Worm (Caenorhabditis elegans) whole organism, L3 larva: Measurements from ENCODE around the gene F17C11.11.

Source experiments
- ama-1 ChIP-seq: fragments of 150-350 bp; optimal IDR thresholded peaks from 2 replicates; lab custom pipeline; 2018
- ceh-16 ChIP-seq: sonication (generic microtip); optimal IDR thresholded peaks from 2 replicates; lab custom pipeline; 2017; ENCODE audit warnings: missing biosample characterization, missing genetic modification characterization
- ceh-28 ChIP-seq: fragments of 150-350 bp; optimal IDR thresholded peaks from 2 replicates; lab custom pipeline; 2014; ENCODE audit warnings: missing biosample characterization, missing genetic modification reagents, missing genetic modification characterization
- ceh-9 ChIP-seq: sonication (generic microtip); optimal IDR thresholded peaks from 2 replicates; lab custom pipeline; 2018; ENCODE audit warnings: missing biosample characterization, missing genetic modification characterization
- egl-27 ChIP-seq: sonication (generic microtip); optimal IDR thresholded peaks from 4 replicates; lab custom pipeline; 2017; ENCODE audit warnings: missing biosample characterization, missing genetic modification reagents, missing genetic modification characterization
- egl-5 ChIP-seq: fragments of 150-350 bp; optimal IDR thresholded peaks from 2 replicates; lab custom pipeline; 2017; ENCODE audit warnings: missing biosample characterization, missing genetic modification reagents, missing genetic modification characterization, inconsistent platforms
- elt-1 ChIP-seq: fragments of 150-350 bp; optimal IDR thresholded peaks from 2 replicates; lab custom pipeline; 2014; ENCODE audit warnings: missing biosample characterization, missing genetic modification characterization
- elt-2 ChIP-seq: sonication (generic microtip); optimal IDR thresholded peaks from 2 replicates; lab custom pipeline; 2016; ENCODE audit warnings: missing genetic modification reagents, mild to moderate bottlenecking, missing genetic modification characterization, missing compliant biosample characterization
- elt-3 ChIP-seq, 3 experiments: fragments of 150-350 bp in 1 of 3; sonication (generic microtip) in 2 of 3; optimal IDR thresholded peaks; 2 replicates in 2 of 3; 4 replicates in 1 of 3; lab custom pipeline; 2014 to 2017; ENCODE audit warnings: missing biosample characterization in 3 of 3, missing genetic modification characterization in 3 of 3
- eor-1 ChIP-seq, 2 experiments: fragments of 150-350 bp; optimal IDR thresholded peaks; 2 replicates each; lab custom pipeline; 2014 to 2018; ENCODE audit warnings: missing biosample characterization in 2 of 2, missing genetic modification characterization in 2 of 2
- fkh-10 ChIP-seq: sonication (generic microtip); optimal IDR thresholded peaks from 2 replicates; lab custom pipeline; 2017; ENCODE audit warnings: missing biosample characterization, missing genetic modification reagents, missing genetic modification characterization
- hmg-11 ChIP-seq: sonication (generic microtip); optimal IDR thresholded peaks from 2 replicates; lab custom pipeline; 2016; ENCODE audit warnings: missing genetic modification characterization, missing compliant biosample characterization
- jun-1 ChIP-seq: fragments of 150-350 bp; optimal IDR thresholded peaks from 2 replicates; lab custom pipeline; 2014; ENCODE audit warnings: missing biosample characterization, missing genetic modification reagents, missing genetic modification characterization
- lin-15B ChIP-seq: fragments of 150-350 bp; optimal IDR thresholded peaks from 2 replicates; lab custom pipeline; 2014; ENCODE audit warnings: missing biosample characterization, missing genetic modification characterization
- lin-39 ChIP-seq: fragments of 150-350 bp; optimal IDR thresholded peaks from 2 replicates; lab custom pipeline; 2018; ENCODE audit warnings: missing biosample characterization, missing genetic modification reagents, missing genetic modification characterization
- lsy-12 ChIP-seq: sonication (generic microtip); optimal IDR thresholded peaks from 2 replicates; lab custom pipeline; 2016; ENCODE audit warnings: mild to moderate bottlenecking, missing genetic modification characterization, missing compliant biosample characterization
- mdl-1 ChIP-seq: fragments of 150-350 bp; optimal IDR thresholded peaks from 2 replicates; lab custom pipeline; 2014; ENCODE audit warnings: missing biosample characterization, missing genetic modification characterization
- mml-1 ChIP-seq: fragments of 150-350 bp; sonication (generic microtip); optimal IDR thresholded peaks from 3 replicates; lab custom pipeline; 2014; ENCODE audit warnings: missing biosample characterization, missing genetic modification characterization
- nfya-1 ChIP-seq: sonication (generic microtip); optimal IDR thresholded peaks from 2 replicates; lab custom pipeline; 2017; ENCODE audit warnings: missing genetic modification characterization, mild to moderate bottlenecking, missing compliant biosample characterization, antibody characterized with exemption, moderate library complexity; ENCODE audit not compliant: insufficient read depth
- nhr-11 ChIP-seq: fragments of 150-350 bp; optimal IDR thresholded peaks from 2 replicates; lab custom pipeline; 2014; ENCODE audit warnings: missing biosample characterization, missing genetic modification characterization
- nhr-12 ChIP-seq: fragments of 150-350 bp; optimal IDR thresholded peaks from 2 replicates; lab custom pipeline; 2014; ENCODE audit warnings: missing biosample characterization, missing genetic modification characterization
- nhr-237 ChIP-seq: fragments of 150-350 bp; optimal IDR thresholded peaks from 2 replicates; lab custom pipeline; 2014; ENCODE audit warnings: missing biosample characterization, missing genetic modification characterization
- nhr-25 ChIP-seq: sonication (generic microtip); optimal IDR thresholded peaks from 2 replicates; lab custom pipeline; 2017; ENCODE audit warnings: missing biosample characterization, missing genetic modification characterization
- nhr-28 ChIP-seq: fragments of 150-350 bp; optimal IDR thresholded peaks from 2 replicates; lab custom pipeline; 2014; ENCODE audit warnings: missing biosample characterization, missing genetic modification characterization
- nhr-43 ChIP-seq: sonication (generic microtip); optimal IDR thresholded peaks from 2 replicates; lab custom pipeline; 2016; ENCODE audit warnings: mild to moderate bottlenecking, missing genetic modification characterization, missing compliant biosample characterization; ENCODE audit not compliant: poor library complexity, severe bottlenecking
- nhr-67 ChIP-seq: fragments of 150-350 bp; optimal IDR thresholded peaks from 2 replicates; lab custom pipeline; 2014; ENCODE audit warnings: missing biosample characterization, missing genetic modification characterization
- nhr-76 ChIP-seq: fragments of 150-350 bp; sonication (generic microtip); optimal IDR thresholded peaks from 5 replicates; lab custom pipeline; 2014; ENCODE audit warnings: missing biosample characterization, missing genetic modification characterization
- nhr-77 ChIP-seq: fragments of 150-350 bp; optimal IDR thresholded peaks from 2 replicates; lab custom pipeline; 2014; ENCODE audit warnings: missing biosample characterization, missing genetic modification characterization
- pha-4 ChIP-seq: fragments of 150-350 bp; optimal IDR thresholded peaks from 2 replicates; lab custom pipeline; 2014; ENCODE audit warnings: missing biosample characterization, missing genetic modification reagents, missing genetic modification characterization
- pqm-1 ChIP-seq: fragments of 150-350 bp; optimal IDR thresholded peaks from 2 replicates; lab custom pipeline; 2017; ENCODE audit warnings: missing biosample characterization, missing genetic modification characterization, inconsistent platforms
- sea-2 ChIP-seq: fragments of 150-350 bp; sonication (generic microtip); optimal IDR thresholded peaks from 4 replicates; lab custom pipeline; 2014; ENCODE audit warnings: missing biosample characterization, missing genetic modification reagents, missing genetic modification characterization
- snpc-4 ChIP-seq: fragments of 150-350 bp; optimal IDR thresholded peaks from 2 replicates; lab custom pipeline; 2014; ENCODE audit warnings: missing biosample characterization, missing genetic modification characterization
- tbx-2 ChIP-seq: sonication (generic microtip); optimal IDR thresholded peaks from 2 replicates; lab custom pipeline; 2016; ENCODE audit warnings: mild to moderate bottlenecking, missing genetic modification characterization, missing compliant biosample characterization
- unc-39 ChIP-seq: sonication (generic microtip); optimal IDR thresholded peaks from 4 replicates; lab custom pipeline; 2017; ENCODE audit warnings: missing biosample characterization, missing genetic modification characterization
- ztf-4 ChIP-seq: fragments of 150-350 bp; optimal IDR thresholded peaks from 2 replicates; lab custom pipeline; 2014; ENCODE audit warnings: missing biosample characterization, missing genetic modification characterization

F17C11.11 gene

DNA sequence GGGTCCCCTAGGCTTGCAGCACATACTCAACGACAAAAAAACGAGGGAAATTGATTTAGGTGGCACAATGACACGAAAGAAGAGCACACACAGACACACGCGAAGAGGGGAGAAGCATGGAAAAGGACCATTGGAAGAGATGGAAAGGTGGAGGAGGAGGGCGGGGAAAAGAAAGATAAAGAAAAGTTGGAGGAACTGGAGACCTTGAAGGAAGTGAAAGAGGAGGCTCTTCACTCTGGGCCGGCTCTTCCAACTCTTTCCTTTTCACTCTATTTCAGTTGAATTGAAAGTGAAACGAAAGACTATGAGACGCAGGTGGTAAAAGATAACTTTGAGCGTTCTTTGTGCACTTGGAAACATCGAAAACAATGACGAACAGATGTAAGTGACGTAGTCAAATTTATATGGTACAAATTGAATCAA, 22.8 kb upstream of the F17C11.11 start:
- TF ChIP-seq pha-4 (peak; percentile 34), snpc-4 (tag; lab: Kevin White, UChicago) (peak; percentile 42), nhr-67 (tag; lab: Kevin White, UChicago) (no peak), ceh-16 (tag; lab: Kevin White, UChicago) (no peak), nhr-237 (no peak), tbx-2 (tag; lab: Kevin White, UChicago) (peak; percentile 59), nhr-12 (tag; lab: Kevin White, UChicago) (no peak), nhr-76 (tag; lab: Kevin White, UChicago) (no peak), lsy-12 (peak; percentile 43), unc-39 (tag; lab: Kevin White, UChicago) (no peak), hmg-11 (peak; percentile 81), nhr-77 (tag; lab: Kevin White, UChicago) (no peak), nhr-11 (tag; lab: Kevin White, UChicago) (peak; percentile 51), jun-1 (tag; lab: Kevin White, UChicago) (peak; percentile 52), ama-1 (lab: Kevin White, UChicago) (peak; percentile 60), fkh-10 (GFP tag; lab: Kevin White, UChicago) (peak; percentile 67), lin-39 (tag; lab: Kevin White, UChicago) (peak; percentile 56), elt-2 (tag; lab: Kevin White, UChicago) (peak; percentile 27), nfya-1 (peak; percentile 73), ceh-28 (tag; lab: Kevin White, UChicago) (peak; percentile 32), egl-27 (tag; lab: Kevin White, UChicago) (no peak), egl-5 (tag; lab: Kevin White, UChicago) (peak; percentile 76), elt-1 (no peak), mdl-1 (no peak), pqm-1 (tag; lab: Kevin White, UChicago) (peak; percentile 20)

DNA sequence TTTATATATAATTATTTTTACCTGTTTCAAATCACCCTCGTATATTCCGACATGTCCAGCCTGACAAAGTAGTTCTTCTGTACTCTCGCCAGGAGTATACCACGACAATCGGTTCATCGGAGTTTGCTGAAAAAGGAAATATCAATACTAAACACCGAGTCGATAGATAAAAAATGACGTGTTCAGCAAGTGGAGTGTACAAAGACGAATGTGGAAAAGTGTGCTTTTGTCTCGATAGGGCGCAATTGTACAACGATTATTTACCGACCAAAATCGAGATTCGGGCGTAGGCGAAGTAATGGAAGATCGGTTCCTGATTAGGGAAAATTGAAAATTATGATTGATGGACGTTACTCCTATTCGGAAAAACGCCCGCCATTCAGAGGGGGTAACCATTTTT, 21.9 kb upstream of the F17C11.11 start, which contains the start of gene vps-36:
TSS of gene vps-36 (minus strand) at position 126 of the 400 bp plus-strand sequence.
- TF ChIP-seq ztf-4 (no peak), lin-15B (peak; percentile 21), pha-4 (peak; percentile 74), pqm-1 (tag; lab: Kevin White, UChicago) (peak; percentile 59), elt-2 (tag; lab: Kevin White, UChicago) (peak; percentile 65)

DNA sequence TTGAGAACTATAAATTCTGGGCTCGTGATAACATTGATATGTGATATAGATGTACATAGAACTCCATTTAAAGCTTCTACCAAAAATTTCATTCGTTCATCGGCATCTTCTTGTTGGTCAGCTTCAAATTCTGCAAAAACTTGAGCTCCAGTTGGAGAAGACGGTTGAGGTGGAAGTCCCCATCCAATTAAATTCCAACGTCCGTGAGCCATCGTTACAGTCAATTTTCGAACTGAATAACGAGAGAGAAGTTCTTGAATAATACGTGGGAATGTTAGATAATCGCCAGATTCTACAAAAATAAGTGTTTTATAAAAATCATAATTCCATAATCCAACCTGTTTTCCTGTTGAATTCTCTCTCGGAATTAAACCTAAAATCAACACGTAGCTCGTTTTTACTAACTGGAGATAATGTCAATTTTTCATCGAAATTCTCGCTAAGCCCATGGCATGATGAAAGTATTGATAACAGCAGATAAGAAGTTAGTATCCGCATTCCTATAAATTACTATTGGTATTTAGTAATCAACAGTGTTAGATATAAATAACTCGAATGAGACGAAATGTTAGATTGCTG, 19.8 kb upstream of the F17C11.11 start, which contains the start of gene pigt-1:
TSS of gene pigt-1 (minus strand) at position 500 of the 579 bp plus-strand sequence.
- TF ChIP-seq nhr-43 (peak; percentile 28), ceh-9 (no peak), unc-39 (tag; lab: Kevin White, UChicago) (no peak), nhr-28 (tag; lab: Kevin White, UChicago) (no peak), hmg-11 (no peak), fkh-10 (GFP tag; lab: Kevin White, UChicago) (no peak), lin-39 (tag; lab: Kevin White, UChicago) (no peak), elt-2 (tag; lab: Kevin White, UChicago) (peak; percentile 37), nhr-77 (tag; lab: Kevin White, UChicago) (no peak), mml-1 (tag; lab: Kevin White, UChicago) (no peak), lin-15B (no peak), ceh-28 (tag; lab: Kevin White, UChicago) (peak; percentile 35)

DNA sequence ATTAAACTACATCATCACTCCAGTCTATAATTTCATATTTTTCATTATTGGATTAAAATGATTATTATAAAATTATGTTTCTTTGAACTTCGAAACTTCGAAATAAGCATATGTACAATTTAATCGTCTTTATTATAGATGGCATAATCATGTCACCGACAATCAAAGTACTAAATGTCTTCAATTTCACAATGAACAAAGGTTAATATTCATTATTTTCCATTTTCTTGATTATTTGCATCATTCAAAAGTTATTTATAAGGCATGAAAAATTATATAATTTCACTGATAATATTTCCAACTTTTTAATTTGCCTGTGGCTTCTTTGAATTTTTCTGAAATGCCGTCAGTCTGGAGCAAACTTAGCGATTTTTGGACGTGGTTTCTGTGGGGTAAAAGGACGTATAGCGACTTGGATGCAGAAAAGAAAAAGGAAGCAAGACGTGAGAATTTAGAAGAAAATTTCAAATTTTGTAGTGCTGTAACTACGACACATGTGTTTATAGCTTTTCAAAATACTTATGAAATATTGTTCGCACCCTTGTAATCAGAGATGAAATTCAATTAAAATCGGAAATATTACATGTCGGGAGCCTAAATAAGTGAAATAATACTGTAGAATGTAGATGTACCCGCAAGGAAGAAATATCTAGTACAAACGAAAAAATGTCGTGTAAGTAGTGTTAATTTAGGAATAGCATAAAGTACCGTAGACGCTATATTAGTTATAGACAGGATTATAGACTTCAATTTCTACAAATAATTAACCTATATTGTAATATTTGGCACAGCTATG, 17.3 kb upstream of the F17C11.11 start, which contains the start of gene F17C11.13:
TSS of gene F17C11.13 (plus strand) at position 243 of the 796 bp plus-strand sequence.
- TF ChIP-seq ceh-16 (tag; lab: Kevin White, UChicago) (no peak), elt-3 (tag; optimal IDR thresholded peaks at IDR 0.05; lab: Kevin White, UChicago) (no peak), nhr-237 (no peak), sea-2 (no peak), pqm-1 (tag; lab: Kevin White, UChicago) (peak; percentile 32), snpc-4 (tag; lab: Kevin White, UChicago) (no peak), egl-27 (tag; lab: Kevin White, UChicago) (no peak), nhr-76 (tag; lab: Kevin White, UChicago) (no peak), ceh-28 (tag; lab: Kevin White, UChicago) (no peak), nhr-25 (no peak), pha-4 (no peak), lin-15B (no peak), nhr-12 (tag; lab: Kevin White, UChicago) (no peak), elt-2 (tag; lab: Kevin White, UChicago) (peak; percentile 59), eor-1 (tag; optimal IDR thresholded peaks at IDR 0.05; lab: Kevin White, UChicago) (no peak), nhr-11 (tag; lab: Kevin White, UChicago) (no peak)
